Worm (Caenorhabditis elegans) whole organism, late embryonic: ENCODE measurements around the gene orc-1.

Experiments used
- ama-1 ChIP-seq: fragments of 150-350 bp; optimal IDR thresholded peaks from 2 replicates; lab custom pipeline; 2014
- ceh-48 ChIP-seq: sonication (generic microtip); optimal IDR thresholded peaks from 2 replicates; lab custom pipeline; 2016; ENCODE audit warnings: missing genetic modification characterization, inconsistent platforms, missing compliant biosample characterization
- dve-1 ChIP-seq: sonication (generic microtip); optimal IDR thresholded peaks from 2 replicates; lab custom pipeline; 2017; ENCODE audit warnings: antibody characterized with exemption, mild to moderate bottlenecking, missing genetic modification characterization, missing compliant biosample characterization
- nfya-1 ChIP-seq: sonication (generic microtip); optimal IDR thresholded peaks from 2 replicates; lab custom pipeline; 2017; ENCODE audit warnings: missing genetic modification characterization, mild to moderate bottlenecking, missing compliant biosample characterization, antibody characterized with exemption, moderate library complexity
- zip-5 ChIP-seq: sonication (generic microtip); optimal IDR thresholded peaks from 2 replicates; lab custom pipeline; 2016; ENCODE audit warnings: missing genetic modification characterization, missing compliant biosample characterization

DNA sequence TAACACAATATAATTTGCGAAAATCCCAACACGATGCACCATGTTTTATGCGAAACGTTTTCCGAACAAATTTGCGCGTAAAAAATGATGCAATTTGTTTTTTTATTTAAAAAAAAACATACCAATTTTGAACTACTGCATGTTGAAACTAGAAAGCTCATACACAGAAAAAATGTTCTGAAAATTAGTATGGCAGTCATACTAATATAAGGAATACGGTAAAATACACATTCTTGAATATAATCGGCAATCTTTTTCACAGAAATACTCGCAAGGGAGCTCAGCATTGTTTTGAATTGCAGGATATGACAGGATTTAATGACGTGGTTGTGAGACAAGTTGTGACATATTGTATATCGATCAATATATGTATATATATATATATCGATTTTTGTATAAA is 36.0 kb downstream of the orc-1 start, which contains the start of gene Y39A1A.16:
- no peak for TF ChIP-seq ceh-48
- no peak for TF ChIP-seq ama-1 (lab: Kevin White, UChicago)
- TF ChIP-seq zip-5 (tag; lab: Kevin White, UChicago), result no peak
- TF ChIP-seq dve-1 (tag; lab: Kevin White, UChicago), result no peak
- TF ChIP-seq nfya-1 (tag; lab: Kevin White, UChicago), result no peak
